Fruit fly (Drosophila melanogaster): ENCODE measurements around the gene CG6508.

Gene CG6508

dm6 chr2L:10841619-10842018, 22.7 kb downstream of the CG6508 start:
- TF ChIP-seq caup (GFP tag; optimal IDR thresholded peaks at IDR 0.05; ENCODE audit: severe bottlenecking), result no peak
- peak; percentile 93 for TF ChIP-seq CG4360 (GFP tag; IDR thresholded peaks at IDR 0.05)
- TF ChIP-seq Elba2 (GFP tag; optimal IDR thresholded peaks at IDR 0.05), result no peak

dm6 chr2L:10842326-10842725, 23.4 kb downstream of the CG6508 start, which contains the start of gene CG6700:
TSS of gene CG6700 (minus strand) at chr2L:10842597.
- TF ChIP-seq Max (GFP tag; optimal IDR thresholded peaks at IDR 0.05), result peak; percentile 11
- peak; percentile 49 for TF ChIP-seq gro (GFP tag; optimal IDR thresholded peaks at IDR 0.05)
- TF ChIP-seq CG13624 (GFP tag; optimal IDR thresholded peaks at IDR 0.05), result peak; percentile 28
- no peak for TF ChIP-seq CG6272 (GFP tag; IDR thresholded peaks at IDR 0.05)
- peak; percentile 45 for TF ChIP-seq CG13287 (GFP tag; IDR thresholded peaks at IDR 0.05; ENCODE audit: partially characterized antibody)
- peak; percentile 95 for TF ChIP-seq sd (tag; optimal IDR thresholded peaks at IDR 0.05)
- peak; percentile 90 for TF ChIP-seq pfk (GFP tag; optimal IDR thresholded peaks at IDR 0.05)
- peak; percentile 67 for TF ChIP-seq CG30020 (tag; optimal IDR thresholded peaks at IDR 0.05)
- TF ChIP-seq CG2889 (GFP tag; IDR thresholded peaks at IDR 0.05), result no peak
- peak; percentile 46 for TF ChIP-seq stwl (tag; optimal IDR thresholded peaks at IDR 0.05)
- TF ChIP-seq jing (GFP tag; optimal IDR thresholded peaks at IDR 0.05), result no peak
- peak; percentile 20 for TF ChIP-seq CG3995 (GFP tag; optimal IDR thresholded peaks at IDR 0.05)
- TF ChIP-seq gfzf (GFP tag; optimal IDR thresholded peaks at IDR 0.05), result peak; percentile 82
- no peak for TF ChIP-seq sqz (GFP tag; optimal IDR thresholded peaks at IDR 0.05)
- peak; percentile 9 for TF ChIP-seq dm (GFP tag; optimal IDR thresholded peaks at IDR 0.05)
- TF ChIP-seq CG1647 (GFP tag; optimal IDR thresholded peaks at IDR 0.05), result no peak
- peak; percentile 42; the same call in 2 of the 3 replicates for TF ChIP-seq CG11695 (GFP tag; IDR thresholded peaks at IDR 0.05)
- TF ChIP-seq CG34376 (GFP tag; optimal IDR thresholded peaks at IDR 0.05), result peak; percentile 55
- TF ChIP-seq al (GFP tag; IDR thresholded peaks at IDR 0.05), result no peak
- TF ChIP-seq CG15514 (GFP tag; optimal IDR thresholded peaks at IDR 0.05), result peak; percentile 58
- no peak for TF ChIP-seq hkb (optimal IDR thresholded peaks at IDR 0.05)
- 0 out of 2 replicates have a peak, but pooled peaks have one; percentile 17 for TF ChIP-seq hkb (GFP tag; IDR thresholded peaks at IDR 0.05)
- TF ChIP-seq BEAF-32 (GFP tag; optimal IDR thresholded peaks at IDR 0.05), result peak; percentile 45
- peak; percentile 47 for TF ChIP-seq Fer1 (GFP tag; optimal IDR thresholded peaks at IDR 0.05)
- TF ChIP-seq zfh1 (GFP tag; IDR thresholded peaks at IDR 0.05), result no peak
- TF ChIP-seq CG17829 (tag; optimal IDR thresholded peaks at IDR 0.05), result peak; percentile 9
- peak; percentile 91 for TF ChIP-seq E2f2 (GFP tag; IDR thresholded peaks at IDR 0.05)
- peak; percentile 98 for TF ChIP-seq nerfin-1 (tag; optimal IDR thresholded peaks at IDR 0.05)
- TF ChIP-seq row (GFP tag; IDR thresholded peaks at IDR 0.05), result no peak
- TF ChIP-seq CG34422 (GFP tag; IDR thresholded peaks at IDR 0.05), result peak; percentile 50; the same call in 1 of the 3 replicates
- peak; percentile 33 for TF ChIP-seq Sry-δ (GFP tag; optimal IDR thresholded peaks at IDR 0.05)
- TF ChIP-seq onecut (GFP tag; IDR thresholded peaks at IDR 0.05), result peak; percentile 93
- TF ChIP-seq Med (GFP tag), result peak; percentile 71
- TF ChIP-seq MESR4 (GFP tag; optimal IDR thresholded peaks at IDR 0.05), result peak; percentile 98
- TF ChIP-seq Dref (GFP tag; IDR thresholded peaks at IDR 0.05), result peak; percentile 59
- peak; percentile 30 for TF ChIP-seq HmgZ (tag; optimal IDR thresholded peaks at IDR 0.05)
- TF ChIP-seq CG2116 (GFP tag; optimal IDR thresholded peaks at IDR 0.05), result peak; percentile 42
- peak; percentile 98 for TF ChIP-seq phol (tag; optimal IDR thresholded peaks at IDR 0.05)
- TF ChIP-seq scrt (GFP tag; optimal IDR thresholded peaks at IDR 0.05), result peak; percentile 21
- peak; percentile 41 for TF ChIP-seq D (optimal IDR thresholded peaks at IDR 0.05)
- no peak for TF ChIP-seq D (GFP tag; optimal IDR thresholded peaks at IDR 0.05)
- no peak for TF ChIP-seq ham (GFP tag; IDR thresholded peaks at IDR 0.05)
- TF ChIP-seq CG15479 (GFP tag; optimal IDR thresholded peaks at IDR 0.05), result peak; percentile 30
- TF ChIP-seq pzg (GFP tag; optimal IDR thresholded peaks at IDR 0.05), result peak; percentile 64
- peak; percentile 40 for TF ChIP-seq Scr (GFP tag; IDR thresholded peaks at IDR 0.05; ENCODE audit: partially characterized antibody)
- TF ChIP-seq Myb (GFP tag; optimal IDR thresholded peaks at IDR 0.05), result peak; percentile 11
- TF ChIP-seq CG7372 (GFP tag; IDR thresholded peaks at IDR 0.05), result no peak
